Worm (Caenorhabditis elegans) whole organism, L3 larva: ENCODE data around the gene octr-1.

Experiments used
- ceh-28 ChIP-seq: fragments of 150-350 bp; optimal IDR thresholded peaks from 2 replicates; lab custom pipeline; 2014; ENCODE audit warnings: missing biosample characterization, missing genetic modification reagents, missing genetic modification characterization

The octr-1 gene

ce11 chrX:5565478-5565877 lies 45.6 kb downstream of the octr-1 start:
- no peak for TF ChIP-seq ceh-28 (tag; lab: Kevin White, UChicago)
